Fruit fly (Drosophila melanogaster): ENCODE results near the gene alphaTub84B.

DNA sequence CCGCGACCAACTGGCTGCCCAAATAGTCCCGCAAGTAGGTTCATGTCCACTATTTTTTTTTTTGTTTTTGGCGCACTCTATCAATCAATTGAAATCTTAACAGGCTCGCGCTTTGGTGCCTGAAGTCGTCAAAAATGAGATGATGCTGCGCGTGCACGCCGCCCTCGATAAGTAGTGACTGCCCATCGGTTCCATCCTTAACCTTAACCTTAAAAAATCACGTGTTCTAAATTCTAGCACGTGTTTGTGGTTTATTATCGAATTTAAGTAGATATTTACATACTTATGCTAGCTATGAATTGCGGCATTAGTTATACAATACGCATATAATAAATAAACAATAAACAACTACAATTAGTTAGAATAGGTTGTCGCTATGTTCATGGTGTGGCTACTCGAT is 8.0 kb downstream of the alphaTub84B start:
- TF ChIP-seq CG32121 (GFP tag; IDR thresholded peaks at IDR 0.05) = no peak
- no peak for TF ChIP-seq Pif1B (GFP tag; optimal IDR thresholded peaks at IDR 0.05)
- no peak for TF ChIP-seq Snoo (tag; optimal IDR thresholded peaks at IDR 0.05)
- no peak for TF ChIP-seq CG4496 (GFP tag; IDR thresholded peaks at IDR 0.05)

Data from whole organism, pupa.